Fruit fly (Drosophila melanogaster) whole organism, adult: ENCODE results near the gene CG13255.

Source experiments
- CG12768 ChIP-seq: fragments of 200-800 bp; sonication (Bioruptor generic); optimal IDR thresholded peaks from 2 replicates; lab custom pipeline; 2017; ENCODE audit warnings: missing biosample characterization, missing genetic modification characterization, mild to moderate bottlenecking, moderate library complexity, missing genetic modification reagents
- CG14711 ChIP-seq: fragments of 200-800 bp; sonication (Bioruptor generic); optimal IDR thresholded peaks from 2 replicates; lab custom pipeline; 2018; ENCODE audit warnings: missing biosample characterization, mild to moderate bottlenecking, missing genetic modification characterization, moderate library complexity
- CG1620 ChIP-seq: fragments of 200-800 bp; sonication (Bioruptor generic); optimal IDR thresholded peaks from 2 replicates; lab custom pipeline; 2016; ENCODE audit warnings: missing biosample characterization, missing genetic modification characterization
- CG33017 ChIP-seq: fragments of 200-800 bp; sonication (Bioruptor generic); optimal IDR thresholded peaks from 2 replicates; lab custom pipeline; 2018; ENCODE audit warnings: missing biosample characterization, mild to moderate bottlenecking, missing genetic modification characterization, moderate library complexity
- CG5204 ChIP-seq: fragments of 200-800 bp; sonication (Bioruptor generic); optimal IDR thresholded peaks from 2 replicates; lab custom pipeline; 2016; ENCODE audit warnings: missing biosample characterization, missing genetic modification characterization
- CG7101 ChIP-seq: fragments of 200-800 bp; sonication (Bioruptor generic); optimal IDR thresholded peaks from 2 replicates; lab custom pipeline; 2018; ENCODE audit warnings: missing biosample characterization, mild to moderate bottlenecking, missing genetic modification characterization, moderate library complexity
- Crg-1 ChIP-seq: fragments of 200-800 bp; sonication (Bioruptor generic); optimal IDR thresholded peaks from 2 replicates; lab custom pipeline; 2016; ENCODE audit warnings: missing biosample characterization, missing genetic modification characterization
- Hr96 ChIP-seq: fragments of 200-800 bp; sonication (Bioruptor generic); optimal IDR thresholded peaks from 2 replicates; lab custom pipeline; 2016; ENCODE audit warnings: missing biosample characterization, missing genetic modification characterization
- Mnt ChIP-seq: fragments of 200-800 bp; sonication (Bioruptor generic); optimal IDR thresholded peaks from 2 replicates; lab custom pipeline; 2016; ENCODE audit warnings: missing biosample characterization, mild to moderate bottlenecking, missing genetic modification characterization
- cic ChIP-seq: fragments of 200-800 bp; sonication (Bioruptor generic); optimal IDR thresholded peaks from 2 replicates; lab custom pipeline; 2017; ENCODE audit warnings: missing biosample characterization, mild to moderate bottlenecking, missing genetic modification characterization, moderate library complexity
- kay ChIP-seq: fragments of 200-800 bp; sonication (Bioruptor generic); peaks from one replicate; lab custom pipeline; 2016; ENCODE audit warnings: missing biosample characterization, missing genetic modification characterization, borderline replicate concordance
- ovo ChIP-seq: fragments of 200-800 bp; sonication (Bioruptor generic); optimal IDR thresholded peaks from 2 replicates; lab custom pipeline; 2016; ENCODE audit warnings: missing biosample characterization, missing genetic modification characterization
- tj ChIP-seq: fragments of 200-800 bp; sonication (Bioruptor generic); optimal IDR thresholded peaks from 3 replicates; lab custom pipeline; 2017; ENCODE audit warnings: missing biosample characterization, mild to moderate bottlenecking, missing genetic modification characterization, moderate library complexity
- toe ChIP-seq: fragments of 200-800 bp; sonication (Bioruptor generic); optimal IDR thresholded peaks from 2 replicates; lab custom pipeline; 2016; ENCODE audit warnings: missing biosample characterization, missing genetic modification characterization

- TF ChIP-seq cic (GFP tag; lab: Kevin White, UChicago) (no peak), Hr96 (GFP tag; lab: Kevin White, UChicago) (no peak), kay (no peak), CG1620 (GFP tag; lab: Kevin White, UChicago) (no peak), CG7101 (tag; lab: Kevin White, UChicago) (no peak), CG12768 (no peak), CG5204 (GFP tag; lab: Kevin White, UChicago) (no peak), toe (GFP tag; lab: Kevin White, UChicago) (no peak), tj (no peak), ovo (GFP tag; lab: Kevin White, UChicago) (no peak), CG33017 (tag; lab: Kevin White, UChicago) (no peak), Crg-1 (GFP tag; lab: Kevin White, UChicago) (no peak), Mnt (GFP tag; lab: Kevin White, UChicago) (no peak), CG14711 (tag; lab: Kevin White, UChicago) (no peak)
These were observed 11.3 kb downstream of the CG13255 start for dm6 chr3L:20848572-20848971.
